Worm (Caenorhabditis elegans) whole organism, midembryonic: ENCODE results near the gene Y51H4A.8.

Source experiments
- cog-1 ChIP-seq: sonication (generic microtip); optimal IDR thresholded peaks from 2 replicates; lab custom pipeline; 2016; ENCODE audit warnings: missing genetic modification characterization, missing compliant biosample characterization
- klf-2 ChIP-seq: fragments of 200-800 bp; sonication (Bioruptor generic); conservative IDR thresholded peaks from 2 replicates; pipeline ENCODE4 v1.3.6; 2022; ENCODE audit warnings: missing genetic modification reagents, missing genetic modification characterization, missing compliant biosample characterization
- ref-1 ChIP-seq: fragments of 200-800 bp; sonication (Bioruptor generic); conservative IDR thresholded peaks from 2 replicates; pipeline ENCODE4 v1.3.6; 2022; ENCODE audit warnings: missing genetic modification reagents, missing genetic modification characterization, missing compliant biosample characterization

- TF ChIP-seq cog-1 (tag; lab: Kevin White, UChicago) (no peak), ref-1 (no peak), klf-2 (GFP tag; lab: Robert Waterston, UW) (no peak)
Observed at ce11 chrIV:16533361-16533760, 45.0 kb downstream of the Y51H4A.8 start, which contains the start of gene Y51H4A.6.
